Fruit fly (Drosophila melanogaster) whole organism, embryonic: ENCODE results near the gene Tom40.
A peak's percentile ranks its signal among the peaks of the same experiment; 100 is the strongest.

ENCODE experiments used
- Awh ChIP-seq: fragments of 200-800 bp; sonication (Bioruptor generic); IDR thresholded peaks from 2 replicates; pipeline ENCODE4, ENCODE4 v1.3.6; 2022; ENCODE audit warnings: missing biosample characterization, missing genetic modification characterization
- C15 ChIP-seq: fragments of 200-800 bp; sonication (Bioruptor generic); IDR thresholded peaks from 3 replicates; pipeline ENCODE4 v1.3.6; 2022; ENCODE audit warnings: missing biosample characterization, missing genetic modification characterization
- CG10147 ChIP-seq: fragments of 200-800 bp; sonication (Bioruptor generic); optimal IDR thresholded peaks from 2 replicates; lab custom pipeline; 2019; ENCODE audit warnings: missing biosample characterization, mild to moderate bottlenecking, missing genetic modification characterization, moderate library complexity
- CG10565 ChIP-seq: fragments of 200-800 bp; sonication (Bioruptor generic); optimal IDR thresholded peaks from 3 replicates; lab custom pipeline; 2016; ENCODE audit warnings: missing biosample characterization, mild to moderate bottlenecking, missing genetic modification characterization
- CG10654 ChIP-seq: fragments of 200-800 bp; sonication (Bioruptor generic); optimal IDR thresholded peaks from 2 replicates; lab custom pipeline; 2016; ENCODE audit warnings: missing biosample characterization, missing genetic modification characterization
- CG13424 ChIP-seq: fragments of 200-800 bp; sonication (Bioruptor generic); optimal IDR thresholded peaks from 2 replicates; lab custom pipeline; 2019; ENCODE audit warnings: missing biosample characterization, mild to moderate bottlenecking, missing genetic modification characterization, moderate library complexity
- CG1529 ChIP-seq: fragments of 200-800 bp; sonication (Bioruptor generic); optimal IDR thresholded peaks from 3 replicates; lab custom pipeline; 2018; ENCODE audit warnings: missing biosample characterization, missing genetic modification characterization
- CG15696 ChIP-seq: fragments of 200-800 bp; sonication (Bioruptor generic); optimal IDR thresholded peaks from 2 replicates; lab custom pipeline; 2019; ENCODE audit warnings: missing biosample characterization, mild to moderate bottlenecking, missing genetic modification characterization, moderate library complexity
- CG17385 ChIP-seq: fragments of 200-800 bp; sonication (Bioruptor generic); optimal IDR thresholded peaks from 3 replicates; lab custom pipeline; 2018; ENCODE audit warnings: missing biosample characterization, mild to moderate bottlenecking, missing genetic modification characterization
- CG17568 ChIP-seq: fragments of 200-800 bp; sonication (Bioruptor generic); optimal IDR thresholded peaks from 2 replicates; lab custom pipeline; 2018; ENCODE audit warnings: missing biosample characterization, mild to moderate bottlenecking, missing genetic modification characterization, moderate library complexity
- CG17829 ChIP-seq: fragments of 200-800 bp; optimal IDR thresholded peaks from 2 replicates; lab custom pipeline; 2019; ENCODE audit warnings: missing biosample characterization, mild to moderate bottlenecking, missing genetic modification characterization, moderate library complexity
- CG2199 ChIP-seq: fragments of 200-800 bp; sonication (Bioruptor generic); IDR thresholded peaks from 3 replicates; pipeline ENCODE4 v1.3.6; 2022; ENCODE audit warnings: missing biosample characterization, missing genetic modification characterization
- CG2889 ChIP-seq: fragments of 200-800 bp; sonication (Bioruptor generic); IDR thresholded peaks from 3 replicates; pipeline ENCODE4 v1.3.6; 2022; ENCODE audit warnings: missing biosample characterization, missing genetic modification characterization
- CG31388 ChIP-seq: fragments of 200-800 bp; sonication (Bioruptor generic); optimal IDR thresholded peaks from 2 replicates; lab custom pipeline; 2016; ENCODE audit warnings: missing biosample characterization, missing genetic modification characterization
- CG4328 ChIP-seq: fragments of 200-800 bp; sonication (Bioruptor generic); optimal IDR thresholded peaks from 3 replicates; lab custom pipeline; 2017; ENCODE audit warnings: missing biosample characterization, missing genetic modification reagents, missing genetic modification characterization
- CG4424 ChIP-seq: fragments of 200-800 bp; sonication (Bioruptor generic); optimal IDR thresholded peaks from 3 replicates; lab custom pipeline; 2016; ENCODE audit warnings: missing biosample characterization, missing genetic modification characterization
- CG5953 ChIP-seq: fragments of 200-800 bp; sonication (Bioruptor generic); IDR thresholded peaks from 2 replicates; pipeline ENCODE4 v1.3.6; 2022; ENCODE audit warnings: missing biosample characterization, missing genetic modification characterization
- CG6689 ChIP-seq: fragments of 200-800 bp; sonication (Bioruptor generic); IDR thresholded peaks from 2 replicates; pipeline ENCODE4 v1.3.6; 2022; ENCODE audit warnings: missing biosample characterization, missing genetic modification characterization
- CG7928 ChIP-seq: fragments of 200-800 bp; sonication (Bioruptor generic); optimal IDR thresholded peaks from 2 replicates; lab custom pipeline; 2017; ENCODE audit warnings: missing biosample characterization, mild to moderate bottlenecking, missing genetic modification characterization
- CG9797 ChIP-seq: fragments of 200-800 bp; sonication (Bioruptor generic); optimal IDR thresholded peaks from 3 replicates; lab custom pipeline; 2018; ENCODE audit warnings: missing biosample characterization, mild to moderate bottlenecking, missing genetic modification characterization
- CoRest ChIP-seq: fragments of 200-800 bp; sonication (Bioruptor generic); optimal IDR thresholded peaks from 3 replicates; lab custom pipeline; 2018; ENCODE audit warnings: missing biosample characterization, mild to moderate bottlenecking, missing genetic modification characterization, moderate library complexity
- CrebB ChIP-seq: fragments of 200-800 bp; sonication (Bioruptor generic); optimal IDR thresholded peaks from 3 replicates; lab custom pipeline; 2018; ENCODE audit warnings: missing biosample characterization, mild to moderate bottlenecking, missing genetic modification characterization
- Doc3 ChIP-seq: fragments of 200-800 bp; sonication (Bioruptor generic); IDR thresholded peaks from 3 replicates; pipeline ENCODE4 v1.3.6; 2022; ENCODE audit warnings: missing biosample characterization, missing genetic modification characterization; ENCODE audit not compliant: partially characterized antibody
- Dref ChIP-seq: fragments of 200-800 bp; sonication (Bioruptor generic); IDR thresholded peaks from 2 replicates; pipeline ENCODE4 v1.3.6; 2022; ENCODE audit warnings: missing biosample characterization, missing genetic modification characterization
- Hey ChIP-seq: fragments of 200-800 bp; sonication (Bioruptor generic); optimal IDR thresholded peaks from 3 replicates; lab custom pipeline; 2018; ENCODE audit warnings: missing biosample characterization, mild to moderate bottlenecking, missing genetic modification characterization
- MTF-1 ChIP-seq: fragments of 200-800 bp; sonication (Bioruptor generic); optimal IDR thresholded peaks from 2 replicates; lab custom pipeline; 2018; ENCODE audit warnings: missing biosample characterization, mild to moderate bottlenecking, missing genetic modification characterization, borderline replicate concordance
- NK7.1 ChIP-seq: fragments of 200-800 bp; sonication (Bioruptor generic); optimal IDR thresholded peaks from 3 replicates; lab custom pipeline; 2016; ENCODE audit warnings: missing biosample characterization, missing genetic modification characterization
- Neu2 ChIP-seq: fragments of 200-800 bp; sonication (Bioruptor generic); optimal IDR thresholded peaks from 3 replicates; lab custom pipeline; 2016; ENCODE audit warnings: missing biosample characterization, missing genetic modification characterization, borderline replicate concordance
- Oaz ChIP-seq: fragments of 200-800 bp; sonication (Bioruptor generic); IDR thresholded peaks from 2 replicates; pipeline ENCODE4 v1.3.6; 2022; ENCODE audit warnings: missing biosample characterization, missing genetic modification characterization
- Scr ChIP-seq: fragments of 200-800 bp; sonication (Bioruptor generic); IDR thresholded peaks from 2 replicates; pipeline ENCODE4 v1.3.6; 2022; ENCODE audit warnings: missing biosample characterization, missing genetic modification characterization; ENCODE audit not compliant: partially characterized antibody
- Sry-β ChIP-seq: fragments of 200-800 bp; sonication (Bioruptor generic); optimal IDR thresholded peaks from 2 replicates; lab custom pipeline; 2018; ENCODE audit warnings: missing biosample characterization, mild to moderate bottlenecking, missing genetic modification characterization, moderate library complexity
- Sry-δ ChIP-seq: fragments of 200-800 bp; sonication (Bioruptor generic); optimal IDR thresholded peaks from 2 replicates; lab custom pipeline; 2016; ENCODE audit warnings: missing biosample characterization, missing genetic modification characterization
- bcd ChIP-seq: fragments of 200-800 bp; sonication (Bioruptor generic); optimal IDR thresholded peaks from 2 replicates; lab custom pipeline; 2017; ENCODE audit warnings: missing biosample characterization, mild to moderate bottlenecking, missing genetic modification characterization
- cato ChIP-seq: fragments of 200-800 bp; sonication (Bioruptor generic); optimal IDR thresholded peaks from 2 replicates; lab custom pipeline; 2016; ENCODE audit warnings: missing biosample characterization, missing genetic modification characterization, borderline replicate concordance
- chm ChIP-seq: fragments of 200-800 bp; sonication (Bioruptor generic); IDR thresholded peaks from 2 replicates; pipeline ENCODE4 v1.3.6; 2022; ENCODE audit warnings: missing biosample characterization, missing genetic modification characterization
- emc ChIP-seq: fragments of 200-800 bp; sonication (Bioruptor generic); optimal IDR thresholded peaks from 2 replicates; lab custom pipeline; 2016; ENCODE audit warnings: missing biosample characterization, missing genetic modification characterization
- gem ChIP-seq: fragments of 200-800 bp; sonication (Bioruptor generic); optimal IDR thresholded peaks from 2 replicates; lab custom pipeline; 2019; ENCODE audit warnings: missing biosample characterization, mild to moderate bottlenecking, missing genetic modification characterization, moderate library complexity
- grn ChIP-seq: fragments of 200-800 bp; sonication (Bioruptor generic); optimal IDR thresholded peaks from 3 replicates; lab custom pipeline; 2017; ENCODE audit warnings: missing biosample characterization, missing genetic modification characterization
- inv ChIP-seq: fragments of 200-800 bp; sonication (Bioruptor generic); IDR thresholded peaks from 2 replicates; pipeline ENCODE4 v1.3.6; 2022; ENCODE audit warnings: missing biosample characterization, missing genetic modification characterization; ENCODE audit not compliant: partially characterized antibody
- lilli ChIP-seq: fragments of 200-800 bp; sonication (Bioruptor generic); optimal IDR thresholded peaks from 3 replicates; lab custom pipeline; 2016; ENCODE audit warnings: missing biosample characterization, missing genetic modification characterization
- nerfin-1 ChIP-seq: fragments of 200-800 bp; sonication (Bioruptor generic); optimal IDR thresholded peaks from 3 replicates; lab custom pipeline; 2019; ENCODE audit warnings: missing biosample characterization, mild to moderate bottlenecking, missing genetic modification characterization, moderate library complexity
- nmo ChIP-seq: fragments of 200-800 bp; sonication (Bioruptor generic); optimal IDR thresholded peaks from 2 replicates; lab custom pipeline; 2018; ENCODE audit warnings: missing biosample characterization, mild to moderate bottlenecking, missing genetic modification characterization, moderate library complexity
- pum ChIP-seq: fragments of 200-800 bp; sonication (Bioruptor generic); optimal IDR thresholded peaks from 2 replicates; lab custom pipeline; 2016; ENCODE audit warnings: missing biosample characterization, missing genetic modification characterization
- ro ChIP-seq: fragments of 200-800 bp; sonication (Bioruptor generic); IDR thresholded peaks from 2 replicates; pipeline ENCODE4 v1.3.6; 2022; ENCODE audit warnings: missing biosample characterization, missing genetic modification characterization
- slbo ChIP-seq: fragments of 200-800 bp; sonication (Bioruptor generic); IDR thresholded peaks from 2 replicates; pipeline ENCODE4 v1.3.6; 2022; ENCODE audit warnings: missing biosample characterization, missing genetic modification characterization
- sna ChIP-seq: fragments of 200-800 bp; sonication (Bioruptor generic); IDR thresholded peaks from 2 replicates; pipeline ENCODE4 v1.3.6; 2022; ENCODE audit warnings: missing biosample characterization, missing genetic modification characterization; ENCODE audit not compliant: partially characterized antibody
- trem ChIP-seq: fragments of 200-800 bp; optimal IDR thresholded peaks from 3 replicates; lab custom pipeline; 2019; ENCODE audit warnings: missing biosample characterization, mild to moderate bottlenecking, missing genetic modification characterization, moderate library complexity
- ttk ChIP-seq: fragments of 200-800 bp; sonication (Bioruptor generic); IDR thresholded peaks from 2 replicates; pipeline ENCODE4 v2.1.2; 2022; ENCODE audit warnings: missing biosample characterization, missing genetic modification characterization
- unc-4 ChIP-seq: fragments of 200-800 bp; sonication (Bioruptor generic); IDR thresholded peaks from 2 replicates; pipeline ENCODE4 v1.3.6; 2022; ENCODE audit warnings: missing biosample characterization, missing genetic modification characterization; ENCODE audit not compliant: partially characterized antibody
- vfl ChIP-seq: fragments of 200-800 bp; sonication (Bioruptor generic); optimal IDR thresholded peaks from 2 replicates; lab custom pipeline; 2016; ENCODE audit warnings: missing biosample characterization, missing genetic modification characterization
- z ChIP-seq: fragments of 200-800 bp; sonication (Bioruptor generic); IDR thresholded peaks from 3 replicates; pipeline ENCODE4 v1.3.6; 2022; ENCODE audit warnings: missing biosample characterization, missing genetic modification characterization

The Tom40 gene

DNA sequence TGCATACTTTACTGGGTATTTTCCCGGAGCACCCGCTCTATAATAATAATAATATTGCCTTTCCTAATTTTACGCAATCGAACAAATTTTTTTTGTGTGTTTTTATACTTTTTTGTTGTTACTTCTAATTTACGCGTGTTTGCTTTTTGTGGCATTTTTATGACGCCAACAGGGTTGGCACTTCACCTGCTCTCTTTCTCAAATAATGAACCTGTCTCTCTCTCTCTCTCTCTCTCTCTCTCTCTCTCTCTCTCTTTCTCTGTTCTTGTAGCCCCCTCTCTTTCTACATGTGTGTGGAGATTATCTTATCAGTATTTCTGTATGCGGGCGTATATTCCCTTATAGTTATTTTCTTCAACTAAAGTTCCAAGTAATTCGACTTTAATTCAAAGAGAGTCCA is 46.0 kb upstream of the Tom40 start (continued):
- TF ChIP-seq Sry-β (GFP tag; lab: Kevin White, UChicago) (no peak), MTF-1 (GFP tag; lab: Kevin White, UChicago) (peak; percentile 85), gem (no peak), unc-4 (GFP tag; lab: Robert Waterston, UW) (no peak), CG17385 (peak; percentile 72), CG2889 (GFP tag; lab: Robert Waterston, UW) (no peak), chm (GFP tag; lab: Robert Waterston, UW) (peak; percentile 37; the same call in 1 of the 2 replicates), CG31388 (no peak), C15 (no peak), Oaz (GFP tag; lab: Robert Waterston, UW) (no peak), CrebB (tag; lab: Kevin White, UChicago) (peak; percentile 75), pum (GFP tag; lab: Kevin White, UChicago) (no peak), CG10565 (no peak), NK7.1 (GFP tag; lab: Kevin White, UChicago) (peak; percentile 22), slbo (GFP tag; lab: Robert Waterston, UW) (peak; percentile 26; the same call in 1 of the 2 replicates), CG17829 (tag; lab: Kevin White, UChicago) (no peak), bcd (no peak), vfl (GFP tag; lab: Kevin White, UChicago) (no peak), Doc3 (no peak), CG15696 (tag; lab: Kevin White, UChicago) (no peak), CoRest (tag; lab: Kevin White, UChicago) (no peak), ttk (GFP tag; lab: Robert Waterston, UW) (no peak), CG9797 (GFP tag; lab: Kevin White, UChicago) (no peak), CG13424 (tag; lab: Kevin White, UChicago) (peak; percentile 28), CG10147 (GFP tag; lab: Kevin White, UChicago) (peak; percentile 45), CG1529 (GFP tag; lab: Kevin White, UChicago) (peak; percentile 32), Dref (GFP tag; lab: Robert Waterston, UW) (no peak), CG2199 (GFP tag; lab: Robert Waterston, UW) (no peak), emc (no peak), Sry-δ (GFP tag; lab: Kevin White, UChicago) (no peak), CG7928 (GFP tag; lab: Kevin White, UChicago) (peak; percentile 70), inv (GFP tag; lab: Robert Waterston, UW) (no peak), nmo (GFP tag; lab: Kevin White, UChicago) (no peak), grn (GFP tag; lab: Kevin White, UChicago) (peak; percentile 78), lilli (GFP tag; lab: Kevin White, UChicago) (no peak), CG5953 (GFP tag; lab: Robert Waterston, UW) (no peak), CG10654 (GFP tag; lab: Kevin White, UChicago) (peak; percentile 19), trem (tag; lab: Kevin White, UChicago) (peak; percentile 17), cato (no peak), z (no peak), Scr (GFP tag; lab: Robert Waterston, UW) (no peak; the same call in 1 of the 2 replicates), CG6689 (GFP tag; lab: Robert Waterston, UW) (no peak), CG4424 (GFP tag; lab: Kevin White, UChicago) (no peak), CG4328 (GFP tag; lab: Kevin White, UChicago) (peak; percentile 49), ro (GFP tag; lab: Robert Waterston, UW) (no peak), sna (GFP tag; lab: Robert Waterston, UW) (no peak), nerfin-1 (peak; percentile 54), Neu2 (GFP tag; lab: Kevin White, UChicago) (no peak), Awh (peak; percentile 41; the same call in 1 of the 2 replicates), CG17568 (peak; percentile 74), Hey (tag; lab: Kevin White, UChicago) (no peak)
